Worm (Caenorhabditis elegans) whole organism, mixed stage, embryonic: ENCODE data around the gene msp-74.

Experiments used
- M03D4.4 ChIP-seq: sonication (generic microtip); optimal IDR thresholded peaks from 2 replicates; lab custom pipeline; 2017; ENCODE audit warnings: mild to moderate bottlenecking, missing genetic modification characterization, missing compliant biosample characterization
- bed-3 ChIP-seq: fragments of 200-800 bp; sonication (Bioruptor generic); optimal IDR thresholded peaks from 3 replicates; lab custom pipeline; 2018; ENCODE audit warnings: mild to moderate bottlenecking, missing genetic modification characterization, moderate library complexity, missing compliant biosample characterization
- blmp-1 ChIP-seq: fragments of 150-350 bp; optimal IDR thresholded peaks from 2 replicates; lab custom pipeline; 2014; ENCODE audit warnings: missing biosample characterization, missing genetic modification characterization
- ceh-39 ChIP-seq: fragments of 150-350 bp; optimal IDR thresholded peaks from 2 replicates; lab custom pipeline; 2014; ENCODE audit warnings: missing biosample characterization, missing genetic modification characterization
- ceh-43 ChIP-seq: fragments of 200-800 bp; sonication (Bioruptor generic); optimal IDR thresholded peaks from 2 replicates; lab custom pipeline; 2018; ENCODE audit warnings: mild to moderate bottlenecking, missing genetic modification characterization, moderate library complexity, missing compliant biosample characterization
- ceh-83 ChIP-seq: fragments of 200-800 bp; sonication (Bioruptor generic); optimal IDR thresholded peaks from 2 replicates; lab custom pipeline; 2018; ENCODE audit warnings: mild to moderate bottlenecking, missing genetic modification characterization, missing compliant biosample characterization
- ces-1 ChIP-seq: fragments of 150-350 bp; optimal IDR thresholded peaks from 2 replicates; lab custom pipeline; 2014; ENCODE audit warnings: missing biosample characterization, missing genetic modification reagents, missing genetic modification characterization
- cnd-1 ChIP-seq: fragments of 200-800 bp; sonication (Bioruptor generic); optimal IDR thresholded peaks from 2 replicates; lab custom pipeline; 2018; ENCODE audit warnings: mild to moderate bottlenecking, missing genetic modification characterization, missing compliant biosample characterization
- elt-1 ChIP-seq: sonication (generic microtip); optimal IDR thresholded peaks from 2 replicates; lab custom pipeline; 2017; ENCODE audit warnings: missing genetic modification characterization, mild to moderate bottlenecking, missing compliant biosample characterization, antibody characterized with exemption, moderate library complexity, borderline replicate concordance; ENCODE audit not compliant: insufficient read depth
- elt-3 ChIP-seq: fragments of 150-350 bp; optimal IDR thresholded peaks from 2 replicates; lab custom pipeline; 2014; ENCODE audit warnings: missing biosample characterization, missing genetic modification characterization
- flh-1 ChIP-seq: fragments of 200-800 bp; sonication (Bioruptor generic); optimal IDR thresholded peaks from 2 replicates; lab custom pipeline; 2018; ENCODE audit warnings: mild to moderate bottlenecking, missing genetic modification characterization, moderate library complexity, missing compliant biosample characterization
- ham-2 ChIP-seq: fragments of 200-800 bp; sonication (Bioruptor generic); optimal IDR thresholded peaks from 2 replicates; lab custom pipeline; 2018; ENCODE audit warnings: mild to moderate bottlenecking, missing genetic modification characterization, missing compliant biosample characterization
- hlh-1 ChIP-seq: fragments of 150-350 bp; optimal IDR thresholded peaks from 2 replicates; lab custom pipeline; 2014; ENCODE audit warnings: missing biosample characterization, missing genetic modification reagents, missing genetic modification characterization
- lin-13 ChIP-seq: fragments of 150-350 bp; optimal IDR thresholded peaks from 2 replicates; lab custom pipeline; 2014; ENCODE audit warnings: missing biosample characterization, missing genetic modification characterization
- lsy-2 ChIP-seq: fragments of 150-350 bp; optimal IDR thresholded peaks from 2 replicates; lab custom pipeline; 2014; ENCODE audit warnings: missing biosample characterization, missing genetic modification characterization
- mab-5 ChIP-seq: fragments of 150-350 bp; optimal IDR thresholded peaks from 2 replicates; lab custom pipeline; 2014; ENCODE audit warnings: missing biosample characterization, missing genetic modification characterization
- mep-1 ChIP-seq: fragments of 150-350 bp; optimal IDR thresholded peaks from 2 replicates; lab custom pipeline; 2017; ENCODE audit warnings: missing biosample characterization, missing genetic modification reagents, missing genetic modification characterization, inconsistent platforms
- mls-2 ChIP-seq: sonication (generic microtip); optimal IDR thresholded peaks from 2 replicates; lab custom pipeline; 2016; ENCODE audit warnings: mild to moderate bottlenecking, missing genetic modification characterization, moderate library complexity, missing compliant biosample characterization
- nhr-12 ChIP-seq: fragments of 150-350 bp; optimal IDR thresholded peaks from 2 replicates; lab custom pipeline; 2014; ENCODE audit warnings: missing biosample characterization, missing genetic modification characterization
- nhr-237 ChIP-seq: fragments of 150-350 bp; optimal IDR thresholded peaks from 2 replicates; lab custom pipeline; 2014; ENCODE audit warnings: missing biosample characterization, missing genetic modification characterization
- nhr-28 ChIP-seq: fragments of 150-350 bp; optimal IDR thresholded peaks from 2 replicates; lab custom pipeline; 2014; ENCODE audit warnings: missing biosample characterization, missing genetic modification characterization
- nhr-76 ChIP-seq: sonication (generic microtip); optimal IDR thresholded peaks from 2 replicates; lab custom pipeline; 2017; ENCODE audit warnings: missing biosample characterization, missing genetic modification characterization
- pha-4 ChIP-seq: fragments of 150-350 bp; optimal IDR thresholded peaks from 2 replicates; lab custom pipeline; 2018; ENCODE audit warnings: missing biosample characterization, missing genetic modification reagents, missing genetic modification characterization
- sem-2 ChIP-seq: fragments of 200-800 bp; sonication (Bioruptor generic); optimal IDR thresholded peaks from 2 replicates; lab custom pipeline; 2018; ENCODE audit warnings: mild to moderate bottlenecking, missing genetic modification characterization, missing compliant biosample characterization
- snpc-4 ChIP-seq: fragments of 150-350 bp; optimal IDR thresholded peaks from 2 replicates; lab custom pipeline; 2014; ENCODE audit warnings: missing biosample characterization, missing genetic modification characterization
- sptf-1 ChIP-seq: sonication (generic microtip); optimal IDR thresholded peaks from 2 replicates; lab custom pipeline; 2017; ENCODE audit warnings: mild to moderate bottlenecking, missing genetic modification characterization, moderate library complexity, missing compliant biosample characterization
- unc-120 ChIP-seq: sonication (generic microtip); optimal IDR thresholded peaks from 2 replicates; lab custom pipeline; 2017; ENCODE audit warnings: missing genetic modification characterization, missing compliant biosample characterization; ENCODE audit not compliant: poor library complexity, severe bottlenecking
- unc-39 ChIP-seq: fragments of 150-350 bp; optimal IDR thresholded peaks from 2 replicates; lab custom pipeline; 2014; ENCODE audit warnings: missing biosample characterization, missing genetic modification characterization
- unc-62 ChIP-seq: fragments of 150-350 bp; optimal IDR thresholded peaks from 2 replicates; lab custom pipeline; 2014; ENCODE audit warnings: missing biosample characterization, missing genetic modification reagents, missing genetic modification characterization
- zip-8 ChIP-seq: fragments of 150-350 bp; optimal IDR thresholded peaks from 2 replicates; lab custom pipeline; 2014; ENCODE audit warnings: missing biosample characterization, missing genetic modification characterization
- ztf-11 ChIP-seq: fragments of 150-350 bp; optimal IDR thresholded peaks from 2 replicates; lab custom pipeline; 2014; ENCODE audit warnings: missing biosample characterization, missing genetic modification characterization

msp-74 gene

ce11 chrII:5131800-5132199 is 16.7 kb upstream of the msp-74 start:
- no peak for TF ChIP-seq cnd-1 (tag; lab: Kevin White, UChicago)

ce11 chrII:5130081-5130480 is 14.9 kb upstream of the msp-74 start, which contains the start of gene lgc-56:
lgc-56 (plus strand) TSS chrII:5130381.
- TF ChIP-seq unc-120 (tag; lab: Kevin White, UChicago) (no peak), nhr-28 (no peak), pha-4 (tag; lab: Kevin White, UChicago) (no peak), blmp-1 (tag; lab: Kevin White, UChicago) (no peak), lsy-2 (tag; lab: Kevin White, UChicago) (no peak), ceh-43 (GFP tag; lab: Kevin White, UChicago) (no peak), lin-13 (tag; lab: Kevin White, UChicago) (no peak), zip-8 (no peak), flh-1 (GFP tag; lab: Kevin White, UChicago) (no peak), ceh-83 (no peak), snpc-4 (tag; lab: Kevin White, UChicago) (no peak), bed-3 (GFP tag; lab: Kevin White, UChicago) (no peak), sem-2 (GFP tag; lab: Kevin White, UChicago) (no peak), mab-5 (tag; lab: Kevin White, UChicago) (no peak), cnd-1 (tag; lab: Kevin White, UChicago) (no peak), mls-2 (tag; lab: Kevin White, UChicago) (no peak), nhr-76 (no peak), nhr-237 (tag; lab: Kevin White, UChicago) (no peak)

- TF ChIP-seq lin-13 (tag; lab: Kevin White, UChicago) = no peak
- TF ChIP-seq unc-62 (GFP tag; lab: Kevin White, UChicago) = peak; percentile 86
Observed at ce11 chrII:5120612-5121011, 5.5 kb upstream of the msp-74 start.

- TF ChIP-seq unc-39 (tag; lab: Kevin White, UChicago) (no peak), nhr-28 (no peak), unc-120 (tag; lab: Kevin White, UChicago) (no peak), ceh-39 (no peak), nhr-12 (no peak), sptf-1 (tag; lab: Kevin White, UChicago) (no peak), ces-1 (GFP tag; lab: Kevin White, UChicago) (no peak), mls-2 (tag; lab: Kevin White, UChicago) (no peak), ceh-83 (no peak), sem-2 (GFP tag; lab: Kevin White, UChicago) (no peak), flh-1 (GFP tag; lab: Kevin White, UChicago) (no peak), lin-13 (tag; lab: Kevin White, UChicago) (no peak), ztf-11 (tag; lab: Kevin White, UChicago) (no peak)
Observed at ce11 chrII:5115733-5116132, 598 bp upstream of the msp-74 start, which contains the start of gene srsy-1. srsy-1 (plus strand) TSS chrII:5116033.

ce11 chrII:5112082-5112481 is 3.1 kb downstream of the msp-74 start, which contains the start of gene F09C12.8:
F09C12.8 (plus strand) TSS chrII:5112382.
- TF ChIP-seq unc-62 (GFP tag; lab: Kevin White, UChicago) = no peak
- no peak for TF ChIP-seq hlh-1 (tag; lab: Kevin White, UChicago)
- TF ChIP-seq ham-2 (GFP tag; lab: Kevin White, UChicago) = no peak
- no peak for TF ChIP-seq ceh-39
- TF ChIP-seq zip-8 = no peak
- no peak for TF ChIP-seq M03D4.4 (tag; lab: Kevin White, UChicago)
- no peak for TF ChIP-seq elt-3
- TF ChIP-seq mep-1 (tag; lab: Kevin White, UChicago) = no peak
- no peak for TF ChIP-seq nhr-237 (tag; lab: Kevin White, UChicago)
- TF ChIP-seq ceh-83 = no peak
- no peak for TF ChIP-seq nhr-28
- no peak for TF ChIP-seq unc-120 (tag; lab: Kevin White, UChicago)
- TF ChIP-seq lsy-2 (tag; lab: Kevin White, UChicago) = no peak
- TF ChIP-seq mab-5 (tag; lab: Kevin White, UChicago) = no peak
- TF ChIP-seq elt-1 = no peak
- no peak for TF ChIP-seq ztf-11 (tag; lab: Kevin White, UChicago)
- TF ChIP-seq, all 35 proteins: peak for 0
